Fruit fly (Drosophila melanogaster): ENCODE data around the gene CG5245.

Gene CG5245

DNA sequence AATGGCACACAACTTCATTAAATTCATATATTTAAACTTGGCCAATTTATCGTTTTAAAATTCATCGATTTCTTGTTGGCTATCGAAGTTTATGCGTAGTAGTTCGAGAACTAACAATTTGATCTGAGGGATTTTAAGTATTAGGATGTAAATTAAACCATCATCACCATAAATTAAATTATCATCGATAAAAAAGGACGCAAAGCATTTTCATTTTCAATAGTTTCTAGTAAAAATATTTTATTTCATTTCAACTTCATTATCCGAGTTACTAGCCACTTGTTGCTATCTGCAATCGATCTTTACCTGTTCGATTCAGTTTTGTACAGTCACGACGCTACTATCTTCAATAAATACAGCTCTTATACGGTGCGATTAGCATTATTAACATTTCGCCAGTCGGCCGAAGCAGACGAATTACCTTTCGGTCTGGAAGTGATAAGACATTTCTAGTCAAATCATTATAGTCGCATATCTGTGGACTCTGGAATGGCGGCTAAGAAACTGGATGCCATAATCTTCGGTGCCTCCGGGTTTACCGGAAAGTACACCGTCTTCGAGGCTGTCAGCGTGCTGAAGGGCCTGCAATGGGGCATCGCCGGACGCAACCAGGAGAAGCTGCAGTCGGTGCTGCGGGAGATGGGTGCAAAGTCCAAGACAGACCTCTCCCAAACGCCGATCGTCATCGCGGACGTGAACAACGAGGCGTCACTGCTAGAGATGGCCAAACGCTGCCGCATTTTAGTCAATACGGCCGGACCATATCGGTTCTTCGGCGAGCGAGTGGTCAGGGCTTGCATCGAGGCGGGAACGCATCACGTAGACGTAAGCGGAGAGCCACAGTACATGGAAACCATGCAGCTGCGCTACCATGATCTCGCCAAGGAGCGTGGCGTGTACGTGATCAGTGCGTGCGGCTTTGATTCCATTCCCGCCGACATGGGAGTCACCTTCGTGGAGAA is 22.8 kb upstream of the CG5245 start, which contains the start of gene CG5167 (continued):
- TF ChIP-seq Deaf1 (tag; optimal IDR thresholded peaks at IDR 0.05), result peak; percentile 50
- TF ChIP-seq Pdp1 (GFP tag; optimal IDR thresholded peaks at IDR 0.05), result peak in 1 of 2 experiments; percentile 16
- TF ChIP-seq Ets65A (GFP tag), result peak; percentile 44
- peak; percentile 38 for TF ChIP-seq CG12155 (GFP tag; optimal IDR thresholded peaks at IDR 0.05)
- TF ChIP-seq CG2120 (GFP tag; optimal IDR thresholded peaks at IDR 0.05), result peak; percentile 44
- peak; percentile 58 for TF ChIP-seq trem (tag; optimal IDR thresholded peaks at IDR 0.05)
- peak; percentile 38 for TF ChIP-seq Meics (GFP tag; optimal IDR thresholded peaks at IDR 0.05)
- peak; percentile 63 for TF ChIP-seq CG8924 (tag; optimal IDR thresholded peaks at IDR 0.05)
- TF ChIP-seq phol (tag; optimal IDR thresholded peaks at IDR 0.05), result peak; percentile 48
- TF ChIP-seq CG34224 (GFP tag; IDR thresholded peaks at IDR 0.05; ENCODE audit: partially characterized antibody), result peak; percentile 43; the same call in 2 of the 3 replicates
- TF ChIP-seq Hmx (GFP tag; optimal IDR thresholded peaks at IDR 0.05), result no peak
- peak; percentile 31 for TF ChIP-seq CrebB (tag; optimal IDR thresholded peaks at IDR 0.05)
- TF ChIP-seq sug (tag; optimal IDR thresholded peaks at IDR 0.05), result peak; percentile 36
- peak; percentile 20 for TF ChIP-seq CG12659 (GFP tag; optimal IDR thresholded peaks at IDR 0.05)
- TF ChIP-seq stwl (tag; optimal IDR thresholded peaks at IDR 0.05), result peak; percentile 60
- no peak for TF ChIP-seq CG6689 (GFP tag; IDR thresholded peaks at IDR 0.05)
- TF ChIP-seq MBD-R2 (GFP tag; IDR thresholded peaks at IDR 0.05), result peak; percentile 21; the same call in 1 of the 2 replicates
- no peak for TF ChIP-seq bcd (GFP tag; optimal IDR thresholded peaks at IDR 0.05)
- peak; percentile 5 for TF ChIP-seq CG30020 (tag; optimal IDR thresholded peaks at IDR 0.05)
- TF ChIP-seq bbx (GFP tag; IDR thresholded peaks at IDR 0.05; ENCODE audit: partially characterized antibody), result 0 out of 2 replicates have a peak, but pooled peaks have one; percentile 22
- TF ChIP-seq CG2202 (tag; optimal IDR thresholded peaks at IDR 0.05), result peak; percentile 7
- TF ChIP-seq gem (tag; optimal IDR thresholded peaks at IDR 0.05), result peak; percentile 78
- peak; percentile 50; the same call in 1 of the 2 replicates for TF ChIP-seq E2f2 (GFP tag; IDR thresholded peaks at IDR 0.05)
- peak; percentile 43 for TF ChIP-seq CG2116 (GFP tag; optimal IDR thresholded peaks at IDR 0.05)
- TF ChIP-seq CG8765 (GFP tag; IDR thresholded peaks at IDR 0.05), result 0 out of 2 replicates have a peak, but pooled peaks have one; percentile 5
- TF ChIP-seq odd (GFP tag; optimal IDR thresholded peaks at IDR 0.05), result peak; percentile 3
- peak; percentile 89 for TF ChIP-seq exex (tag; optimal IDR thresholded peaks at IDR 0.05)
- TF ChIP-seq Mad (GFP tag; optimal IDR thresholded peaks at IDR 0.05), result no peak
- TF ChIP-seq CG33557 (GFP tag; optimal IDR thresholded peaks at IDR 0.05), result peak; percentile 19
- peak; percentile 38; the same call in 1 of the 2 replicates for TF ChIP-seq CG31441 (GFP tag; IDR thresholded peaks at IDR 0.05)
- peak; percentile 51 for TF ChIP-seq D19A (tag; optimal IDR thresholded peaks at IDR 0.05)
- TF ChIP-seq CG2889 (GFP tag; IDR thresholded peaks at IDR 0.05), result no peak
- TF ChIP-seq CG15269 (tag; optimal IDR thresholded peaks at IDR 0.05), result peak; percentile 47
- TF ChIP-seq Vsx1 (GFP tag; optimal IDR thresholded peaks at IDR 0.05), result peak; percentile 9
- no peak for TF ChIP-seq fd102C (GFP tag; optimal IDR thresholded peaks at IDR 0.05)
- peak; percentile 47 for TF ChIP-seq Dek (tag; optimal IDR thresholded peaks at IDR 0.05)
- no peak for TF ChIP-seq hkb (optimal IDR thresholded peaks at IDR 0.05)
- peak; percentile 59 for TF ChIP-seq hkb (GFP tag; IDR thresholded peaks at IDR 0.05)
- TF ChIP-seq nmo (GFP tag; optimal IDR thresholded peaks at IDR 0.05), result peak; percentile 22
- no peak for TF ChIP-seq CG30431 (GFP tag; optimal IDR thresholded peaks at IDR 0.05)
- peak; percentile 5 for TF ChIP-seq pzg (GFP tag; optimal IDR thresholded peaks at IDR 0.05)
- peak; percentile 54 for TF ChIP-seq lab (GFP tag; optimal IDR thresholded peaks at IDR 0.05)
- TF ChIP-seq nerfin-2 (GFP tag; IDR thresholded peaks at IDR 0.05; ENCODE audit: partially characterized antibody), result peak; percentile 23; the same call in 1 of the 2 replicates
- TF ChIP-seq Myb (GFP tag; optimal IDR thresholded peaks at IDR 0.05), result peak; percentile 9
- no peak for TF ChIP-seq CG6791 (GFP tag; IDR thresholded peaks at IDR 0.05; ENCODE audit: partially characterized antibody)
- peak; percentile 51 for TF ChIP-seq CG15514 (GFP tag; optimal IDR thresholded peaks at IDR 0.05)
- peak; percentile 70 for TF ChIP-seq unpg (GFP tag; optimal IDR thresholded peaks at IDR 0.05)

Measured in whole organism, embryonic.